Worm (Caenorhabditis elegans) whole organism, L2 larva: ENCODE results near the gene eri-9.

Experiments used
- C34F6.9 ChIP-seq: fragments of 150-350 bp; optimal IDR thresholded peaks from 2 replicates; lab custom pipeline; 2014; ENCODE audit warnings: missing biosample characterization, missing genetic modification characterization
- F13H6.1 ChIP-seq: sonication (generic microtip); optimal IDR thresholded peaks from 2 replicates; lab custom pipeline; 2016; ENCODE audit warnings: missing genetic modification characterization, missing compliant biosample characterization
- R02D3.7 ChIP-seq: fragments of 150-350 bp; optimal IDR thresholded peaks from 2 replicates; lab custom pipeline; 2014; ENCODE audit warnings: missing biosample characterization, missing genetic modification characterization
- Y55F3AM.14 ChIP-seq: fragments of 200-800 bp; sonication (Bioruptor generic); optimal IDR thresholded peaks from 2 replicates; lab custom pipeline; 2018; ENCODE audit warnings: mild to moderate bottlenecking, missing genetic modification characterization, missing compliant biosample characterization
- ZK546.5 ChIP-seq: sonication (generic microtip); optimal IDR thresholded peaks from 2 replicates; lab custom pipeline; 2017; ENCODE audit warnings: missing biosample characterization, missing genetic modification characterization
- aly-2 ChIP-seq: fragments of 150-350 bp; optimal IDR thresholded peaks from 2 replicates; lab custom pipeline; 2014; ENCODE audit warnings: missing biosample characterization, missing genetic modification characterization
- ama-1 ChIP-seq: fragments of 150-350 bp; optimal IDR thresholded peaks from 2 replicates; lab custom pipeline; 2018; ENCODE audit warnings: inconsistent platforms
- blmp-1 ChIP-seq: sonication (generic microtip); optimal IDR thresholded peaks from 2 replicates; lab custom pipeline; 2017; ENCODE audit warnings: missing genetic modification characterization, mild to moderate bottlenecking, missing compliant biosample characterization, antibody characterized with exemption, moderate library complexity; ENCODE audit not compliant: insufficient read depth
- ceh-16 ChIP-seq: fragments of 150-350 bp; optimal IDR thresholded peaks from 2 replicates; lab custom pipeline; 2014; ENCODE audit warnings: missing biosample characterization, missing genetic modification characterization
- ceh-82 ChIP-seq: fragments of 150-350 bp; optimal IDR thresholded peaks from 2 replicates; lab custom pipeline; 2014; ENCODE audit warnings: missing biosample characterization, missing genetic modification characterization
- crh-2 ChIP-seq: sonication (generic microtip); optimal IDR thresholded peaks from 2 replicates; lab custom pipeline; 2017; ENCODE audit warnings: missing biosample characterization, missing genetic modification characterization
- dmd-4 ChIP-seq: sonication (generic microtip); optimal IDR thresholded peaks from 2 replicates; lab custom pipeline; 2017; ENCODE audit warnings: missing biosample characterization, missing genetic modification characterization
- egl-27 ChIP-seq: sonication (generic microtip); optimal IDR thresholded peaks from 3 replicates; lab custom pipeline; 2017; ENCODE audit warnings: missing biosample characterization, missing genetic modification reagents, missing genetic modification characterization
- fos-1 ChIP-seq: fragments of 150-350 bp; optimal IDR thresholded peaks from 2 replicates; lab custom pipeline; 2014; ENCODE audit warnings: missing biosample characterization, missing genetic modification characterization
- gmeb-1 ChIP-seq: fragments of 150-350 bp; optimal IDR thresholded peaks from 2 replicates; lab custom pipeline; 2014; ENCODE audit warnings: missing biosample characterization, missing genetic modification characterization
- lin-11 ChIP-seq: fragments of 150-350 bp; sonication (generic microtip); optimal IDR thresholded peaks from 2 replicates; lab custom pipeline; 2014; ENCODE audit warnings: missing biosample characterization, missing genetic modification characterization, inconsistent platforms, mixed read lengths
- lin-13 ChIP-seq: fragments of 150-350 bp; optimal IDR thresholded peaks from 2 replicates; lab custom pipeline; 2014; ENCODE audit warnings: missing biosample characterization, missing genetic modification reagents, missing genetic modification characterization
- lsy-2 ChIP-seq, 2 experiments: fragments of 150-350 bp in 1 of 2; sonication (generic microtip) in 1 of 2; optimal IDR thresholded peaks; 2 replicates each; lab custom pipeline; 2014 to 2017; ENCODE audit warnings: missing biosample characterization in 2 of 2, missing genetic modification characterization in 2 of 2
- mab-5 ChIP-seq: fragments of 150-350 bp; optimal IDR thresholded peaks from 2 replicates; lab custom pipeline; 2014; ENCODE audit warnings: missing biosample characterization, missing genetic modification characterization
- mbf-1 ChIP-seq: sonication (generic microtip); optimal IDR thresholded peaks from 2 replicates; lab custom pipeline; 2017; ENCODE audit warnings: missing biosample characterization, missing genetic modification characterization
- mdl-1 ChIP-seq, 2 experiments: fragments of 150-350 bp in 1 of 2; sonication (generic microtip) in 1 of 2; optimal IDR thresholded peaks; 2 replicates each; lab custom pipeline; 2017; ENCODE audit warnings: missing biosample characterization in 2 of 2, missing genetic modification characterization in 2 of 2
- nhr-10 ChIP-seq: sonication (generic microtip); optimal IDR thresholded peaks from 2 replicates; lab custom pipeline; 2017; ENCODE audit warnings: missing biosample characterization, missing genetic modification characterization
- nhr-12 ChIP-seq: fragments of 150-350 bp; optimal IDR thresholded peaks from 2 replicates; lab custom pipeline; 2014; ENCODE audit warnings: missing biosample characterization, missing genetic modification characterization
- nhr-129 ChIP-seq: fragments of 150-350 bp; optimal IDR thresholded peaks from 2 replicates; lab custom pipeline; 2014; ENCODE audit warnings: missing biosample characterization, missing genetic modification characterization
- nhr-21 ChIP-seq: fragments of 150-350 bp; optimal IDR thresholded peaks from 2 replicates; lab custom pipeline; 2014; ENCODE audit warnings: missing biosample characterization, missing genetic modification characterization
- nhr-23 ChIP-seq: fragments of 150-350 bp; optimal IDR thresholded peaks from 2 replicates; lab custom pipeline; 2014; ENCODE audit warnings: missing biosample characterization, missing genetic modification reagents, missing genetic modification characterization
- nhr-237 ChIP-seq: fragments of 150-350 bp; optimal IDR thresholded peaks from 2 replicates; lab custom pipeline; 2014; ENCODE audit warnings: missing biosample characterization, missing genetic modification characterization
- nhr-25 ChIP-seq: fragments of 150-350 bp; sonication (generic microtip); optimal IDR thresholded peaks from 3 replicates; lab custom pipeline; 2014; ENCODE audit warnings: missing biosample characterization, missing genetic modification characterization
- nhr-6 ChIP-seq: fragments of 150-350 bp; optimal IDR thresholded peaks from 2 replicates; lab custom pipeline; 2014; ENCODE audit warnings: missing biosample characterization, missing genetic modification characterization
- nhr-77 ChIP-seq: fragments of 150-350 bp; optimal IDR thresholded peaks from 2 replicates; lab custom pipeline; 2014; ENCODE audit warnings: missing biosample characterization, missing genetic modification characterization
- sem-4 ChIP-seq: fragments of 150-350 bp; optimal IDR thresholded peaks from 2 replicates; lab custom pipeline; 2014; ENCODE audit warnings: missing biosample characterization, missing genetic modification reagents, missing genetic modification characterization
- skn-1 ChIP-seq: sonication (generic microtip); optimal IDR thresholded peaks from 2 replicates; lab custom pipeline; 2017; ENCODE audit warnings: missing biosample characterization, missing genetic modification characterization
- sma-9 ChIP-seq, 2 experiments: fragments of 150-350 bp in 1 of 2; sonication (generic microtip) in 1 of 2; optimal IDR thresholded peaks; 2 replicates each; lab custom pipeline; 2014 to 2016; ENCODE audit warnings: missing genetic modification characterization in 2 of 2, mild to moderate bottlenecking in 1 of 2, missing biosample characterization in 1 of 2, missing compliant biosample characterization in 1 of 2, missing genetic modification reagents in 1 of 2, moderate library complexity in 1 of 2
- snpc-4 ChIP-seq: fragments of 150-350 bp; optimal IDR thresholded peaks from 2 replicates; lab custom pipeline; 2014; ENCODE audit warnings: missing biosample characterization, missing genetic modification characterization
- unc-39 ChIP-seq: fragments of 150-350 bp; optimal IDR thresholded peaks from 2 replicates; lab custom pipeline; 2014; ENCODE audit warnings: missing biosample characterization, missing genetic modification characterization
- unc-55 ChIP-seq: fragments of 150-350 bp; sonication (generic microtip); optimal IDR thresholded peaks from 3 replicates; lab custom pipeline; 2014; ENCODE audit warnings: missing biosample characterization, missing genetic modification reagents, missing genetic modification characterization
- unc-62 ChIP-seq: fragments of 150-350 bp; optimal IDR thresholded peaks from 2 replicates; lab custom pipeline; 2014; ENCODE audit warnings: missing biosample characterization, missing genetic modification reagents, missing genetic modification characterization
- ztf-1 ChIP-seq: fragments of 200-800 bp; sonication (Bioruptor generic); conservative IDR thresholded peaks from 2 replicates; pipeline ENCODE4 v1.3.6; 2022; ENCODE audit warnings: missing genetic modification characterization, missing compliant biosample characterization
- ztf-11 ChIP-seq: sonication (generic microtip); optimal IDR thresholded peaks from 2 replicates; lab custom pipeline; 2017; ENCODE audit warnings: missing biosample characterization, missing genetic modification characterization

Gene eri-9

DNA sequence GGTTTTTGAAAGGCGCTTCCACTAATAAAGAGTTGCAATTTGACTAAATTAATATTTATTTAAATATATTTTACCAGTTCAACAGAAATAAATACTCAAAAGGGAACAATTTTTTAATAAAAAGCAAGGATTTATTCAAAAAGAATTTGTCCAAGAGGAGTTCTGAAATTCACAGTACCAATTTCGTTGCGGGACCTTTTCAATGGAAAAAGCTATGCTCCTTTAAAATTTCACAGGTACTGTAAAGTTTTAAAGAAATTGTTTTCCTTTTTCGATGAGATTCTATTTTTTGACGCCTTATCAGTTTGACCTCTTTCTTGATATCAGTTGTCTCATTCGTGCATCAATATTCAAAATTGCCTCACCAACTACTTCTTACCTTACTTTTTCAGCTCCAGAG lies 32.0 kb upstream of the eri-9 start, which contains the start of gene tag-340:
TSS of gene tag-340 (plus strand) at position 249 of the 400 bp plus-strand sequence.
- no peak for TF ChIP-seq nhr-237 (tag; lab: Kevin White, UChicago)
- TF ChIP-seq fos-1 (tag; lab: Kevin White, UChicago): peak; percentile 28

DNA sequence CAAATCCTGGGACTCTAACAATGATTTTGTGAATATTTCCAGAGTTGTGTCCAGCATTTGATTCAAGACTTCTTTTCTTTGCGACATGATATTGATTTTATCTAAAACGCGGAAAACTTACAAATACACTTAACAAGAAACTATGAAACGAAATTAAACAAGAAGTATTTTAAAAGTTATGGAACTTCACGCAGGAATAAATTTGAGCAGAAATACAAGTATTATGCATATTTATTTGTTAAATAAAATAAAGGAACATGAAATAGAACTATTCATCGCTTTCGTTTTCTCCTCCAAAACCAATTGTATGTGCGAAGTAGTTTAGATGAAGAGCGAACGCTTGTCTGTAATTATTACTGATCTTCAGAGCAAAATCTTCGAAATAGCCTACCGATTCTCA lies 28.5 kb upstream of the eri-9 start, which contains the start of gene kbp-2:
TSS of gene kbp-2 (minus strand) at position 101 of the 400 bp plus-strand sequence.
- TF ChIP-seq mbf-1 (no peak), ztf-11 (tag; lab: Kevin White, UChicago) (no peak), crh-2 (tag; lab: Kevin White, UChicago) (no peak), nhr-10 (tag; lab: Kevin White, UChicago) (no peak), ztf-1 (GFP tag; lab: Robert Waterston, UW) (no peak), ceh-16 (no peak), mdl-1 (tag; optimal IDR thresholded peaks at IDR 0.05; lab: Kevin White, UChicago) (no peak), ZK546.5 (tag; lab: Kevin White, UChicago) (no peak), lin-13 (GFP tag; lab: Kevin White, UChicago) (no peak), Y55F3AM.14 (no peak), nhr-6 (no peak), lsy-2 (tag; optimal IDR thresholded peaks at IDR 0.05; lab: Kevin White, UChicago) (no peak), sma-9 (GFP tag; optimal IDR thresholded peaks at IDR 0.05; lab: Kevin White, UChicago) (no peak), sma-9 (tag; optimal IDR thresholded peaks at IDR 0.05; lab: Kevin White, UChicago) (no peak)

DNA sequence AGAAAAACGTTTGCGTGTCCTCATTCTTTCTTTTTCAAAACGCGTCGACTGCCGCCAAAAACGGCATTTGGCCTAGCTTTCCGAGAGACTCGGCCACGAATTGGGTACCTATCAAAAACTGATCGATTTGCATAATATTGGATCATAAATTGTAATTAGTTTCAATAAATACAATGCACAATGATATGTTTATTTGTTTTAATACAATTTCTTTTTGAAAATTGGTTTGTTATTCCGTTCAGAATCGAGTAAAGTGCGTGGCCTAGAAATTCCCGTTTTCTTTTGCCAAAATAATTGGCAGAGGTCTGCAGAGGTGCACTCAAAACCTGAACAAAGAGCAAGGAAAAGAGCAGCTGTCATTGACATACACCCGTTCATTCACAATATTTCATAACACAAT lies 26.8 kb upstream of the eri-9 start, which contains the start of gene F26F4.8:
TSS of gene F26F4.8 (minus strand) at position 69 of the 400 bp plus-strand sequence.
- TF ChIP-seq C34F6.9 (tag; lab: Kevin White, UChicago) (peak; percentile 55), F13H6.1 (tag; lab: Kevin White, UChicago) (peak; percentile 28), unc-62 (no peak), snpc-4 (tag; lab: Kevin White, UChicago) (no peak), skn-1 (tag; lab: Kevin White, UChicago) (no peak), dmd-4 (tag; lab: Kevin White, UChicago) (no peak), ama-1 (no peak), ceh-82 (tag; lab: Kevin White, UChicago) (no peak), nhr-21 (no peak), sem-4 (tag; lab: Kevin White, UChicago) (no peak), nhr-23 (tag; lab: Kevin White, UChicago) (no peak), unc-55 (GFP tag; lab: Kevin White, UChicago) (peak; percentile 21), mab-5 (tag; lab: Kevin White, UChicago) (no peak), ztf-11 (tag; lab: Kevin White, UChicago) (no peak), unc-39 (tag; lab: Kevin White, UChicago) (no peak), nhr-237 (tag; lab: Kevin White, UChicago) (no peak), mdl-1 (tag; optimal IDR thresholded peaks at IDR 0.05; lab: Kevin White, UChicago) (no peak), nhr-77 (tag; lab: Kevin White, UChicago) (no peak), nhr-12 (no peak), sma-9 (GFP tag; optimal IDR thresholded peaks at IDR 0.05; lab: Kevin White, UChicago) (no peak), sma-9 (tag; optimal IDR thresholded peaks at IDR 0.05; lab: Kevin White, UChicago) (no peak), fos-1 (tag; lab: Kevin White, UChicago) (peak; percentile 36), egl-27 (tag; lab: Kevin White, UChicago) (no peak), nhr-129 (tag; lab: Kevin White, UChicago) (peak; percentile 16), lsy-2 (tag; optimal IDR thresholded peaks at IDR 0.05; lab: Kevin White, UChicago) (peak in 1 of 2 experiments; percentile 41), blmp-1 (tag; lab: Kevin White, UChicago) (no peak), ZK546.5 (tag; lab: Kevin White, UChicago) (no peak), R02D3.7 (tag; lab: Kevin White, UChicago) (no peak), aly-2 (tag; lab: Kevin White, UChicago) (no peak), gmeb-1 (peak; percentile 17), nhr-25 (tag; lab: Kevin White, UChicago) (no peak), ceh-16 (no peak), lin-11 (tag; lab: Kevin White, UChicago) (no peak)
